Fruit fly (Drosophila melanogaster) whole organism, embryonic: ENCODE measurements around the gene Atg12.

Source experiments
- Asciz ChIP-seq: fragments of 200-800 bp; sonication (Bioruptor generic); optimal IDR thresholded peaks from 2 replicates; lab custom pipeline; 2017; ENCODE audit warnings: missing biosample characterization, mild to moderate bottlenecking, missing genetic modification characterization, missing genetic modification reagents
- Atf-2 ChIP-seq: fragments of 200-800 bp; sonication (Bioruptor generic); optimal IDR thresholded peaks from 2 replicates; lab custom pipeline; 2016; ENCODE audit warnings: missing biosample characterization, missing genetic modification characterization
- CG10147 ChIP-seq: fragments of 200-800 bp; sonication (Bioruptor generic); optimal IDR thresholded peaks from 2 replicates; lab custom pipeline; 2019; ENCODE audit warnings: missing biosample characterization, mild to moderate bottlenecking, missing genetic modification characterization, moderate library complexity
- CG10274 ChIP-seq: fragments of 200-800 bp; sonication (Bioruptor generic); optimal IDR thresholded peaks from 3 replicates; lab custom pipeline; 2017; ENCODE audit warnings: missing biosample characterization, mild to moderate bottlenecking, missing genetic modification characterization
- CG10979 ChIP-seq: fragments of 200-800 bp; sonication (Bioruptor generic); optimal IDR thresholded peaks from 2 replicates; lab custom pipeline; 2018; ENCODE audit warnings: missing biosample characterization, mild to moderate bottlenecking, missing genetic modification characterization, moderate library complexity
- CG11723 ChIP-seq: fragments of 200-800 bp; sonication (Bioruptor generic); optimal IDR thresholded peaks from 2 replicates; lab custom pipeline; 2017; ENCODE audit warnings: missing biosample characterization, mild to moderate bottlenecking, missing genetic modification characterization
- CG12104 ChIP-seq: fragments of 200-800 bp; sonication (Bioruptor generic); optimal IDR thresholded peaks from 3 replicates; lab custom pipeline; 2016; ENCODE audit warnings: missing biosample characterization, missing genetic modification characterization
- CG12219 ChIP-seq: fragments of 200-800 bp; sonication (Bioruptor generic); optimal IDR thresholded peaks from 3 replicates; lab custom pipeline; 2018; ENCODE audit warnings: missing biosample characterization, mild to moderate bottlenecking, missing genetic modification characterization
- CG13296 ChIP-seq: fragments of 200-800 bp; sonication (Bioruptor generic); optimal IDR thresholded peaks from 3 replicates; lab custom pipeline; 2018; ENCODE audit warnings: missing biosample characterization, mild to moderate bottlenecking, missing genetic modification characterization
- CG15479 ChIP-seq: fragments of 200-800 bp; sonication (Bioruptor generic); optimal IDR thresholded peaks from 3 replicates; lab custom pipeline; 2019; ENCODE audit warnings: missing biosample characterization, mild to moderate bottlenecking, missing genetic modification characterization, moderate library complexity
- CG16863 ChIP-seq: fragments of 200-800 bp; sonication (Bioruptor generic); optimal IDR thresholded peaks from 3 replicates; lab custom pipeline; 2016; ENCODE audit warnings: missing biosample characterization, missing genetic modification characterization
- CG17359 ChIP-seq: fragments of 200-800 bp; sonication (Bioruptor generic); optimal IDR thresholded peaks from 3 replicates; lab custom pipeline; 2018; ENCODE audit warnings: missing biosample characterization, mild to moderate bottlenecking, missing genetic modification characterization, moderate library complexity
- CG17361 ChIP-seq: fragments of 200-800 bp; sonication (Bioruptor generic); IDR thresholded peaks from 3 replicates; pipeline ENCODE4 v1.3.6; 2022; ENCODE audit warnings: missing biosample characterization, missing genetic modification characterization
- CG17385 ChIP-seq: fragments of 200-800 bp; sonication (Bioruptor generic); optimal IDR thresholded peaks from 3 replicates; lab custom pipeline; 2018; ENCODE audit warnings: missing biosample characterization, mild to moderate bottlenecking, missing genetic modification characterization
- CG31224 ChIP-seq: fragments of 200-800 bp; sonication (Bioruptor generic); IDR thresholded peaks from 2 replicates; pipeline ENCODE4 v1.3.6; 2022; ENCODE audit warnings: missing biosample characterization, missing genetic modification characterization
- CG33557 ChIP-seq: fragments of 200-800 bp; sonication (Bioruptor generic); optimal IDR thresholded peaks from 2 replicates; lab custom pipeline; 2019; ENCODE audit warnings: missing biosample characterization, mild to moderate bottlenecking, missing genetic modification characterization, moderate library complexity
- CG3407 ChIP-seq: fragments of 200-800 bp; sonication (Bioruptor generic); optimal IDR thresholded peaks from 2 replicates; lab custom pipeline; 2018; ENCODE audit warnings: missing biosample characterization, mild to moderate bottlenecking, missing genetic modification characterization
- CG4282 ChIP-seq: fragments of 200-800 bp; sonication (Bioruptor generic); optimal IDR thresholded peaks from 2 replicates; lab custom pipeline; 2016; ENCODE audit warnings: missing biosample characterization, missing genetic modification characterization
- CG4328 ChIP-seq: fragments of 200-800 bp; sonication (Bioruptor generic); optimal IDR thresholded peaks from 3 replicates; lab custom pipeline; 2017; ENCODE audit warnings: missing biosample characterization, missing genetic modification reagents, missing genetic modification characterization
- CG4404 ChIP-seq: fragments of 200-800 bp; sonication (Bioruptor generic); IDR thresholded peaks from 2 replicates; pipeline ENCODE4 v1.3.6; 2022; ENCODE audit warnings: missing biosample characterization, missing genetic modification characterization
- CG5180 ChIP-seq: fragments of 200-800 bp; sonication (Bioruptor generic); optimal IDR thresholded peaks from 3 replicates; lab custom pipeline; 2017; ENCODE audit warnings: missing biosample characterization, missing genetic modification characterization, mild to moderate bottlenecking, moderate library complexity, missing genetic modification reagents
- CG6689 ChIP-seq: fragments of 200-800 bp; sonication (Bioruptor generic); IDR thresholded peaks from 2 replicates; pipeline ENCODE4 v1.3.6; 2022; ENCODE audit warnings: missing biosample characterization, missing genetic modification characterization
- CG6791 ChIP-seq: fragments of 200-800 bp; sonication (Bioruptor generic); IDR thresholded peaks from 3 replicates; pipeline ENCODE4 v1.3.6; 2022; ENCODE audit warnings: missing biosample characterization, missing genetic modification characterization; ENCODE audit not compliant: partially characterized antibody
- CG7839 ChIP-seq: fragments of 200-800 bp; sonication (Bioruptor generic); optimal IDR thresholded peaks from 3 replicates; lab custom pipeline; 2018; ENCODE audit warnings: missing biosample characterization, mild to moderate bottlenecking, missing genetic modification characterization, moderate library complexity
- CG9817 ChIP-seq: fragments of 200-800 bp; sonication (Bioruptor generic); optimal IDR thresholded peaks from 2 replicates; lab custom pipeline; 2018; ENCODE audit warnings: missing biosample characterization, mild to moderate bottlenecking, missing genetic modification characterization, moderate library complexity
- Dek ChIP-seq: fragments of 200-800 bp; sonication (Bioruptor generic); optimal IDR thresholded peaks from 3 replicates; lab custom pipeline; 2019; ENCODE audit warnings: missing biosample characterization, mild to moderate bottlenecking, missing genetic modification characterization, moderate library complexity
- Ets97D ChIP-seq: fragments of 200-800 bp; sonication (Bioruptor generic); optimal IDR thresholded peaks from 3 replicates; lab custom pipeline; 2016; ENCODE audit warnings: missing biosample characterization, missing genetic modification characterization
- GATAe ChIP-seq: fragments of 200-800 bp; sonication (Bioruptor generic); conservative IDR thresholded peaks from 2 replicates; pipeline ENCODE4 v1.3.6; 2022; ENCODE audit warnings: missing biosample characterization, missing genetic modification characterization
- Nf-YC ChIP-seq: fragments of 200-800 bp; optimal IDR thresholded peaks from 3 replicates; lab custom pipeline; 2019; ENCODE audit warnings: missing biosample characterization, mild to moderate bottlenecking, missing genetic modification characterization, moderate library complexity
- Oli ChIP-seq: fragments of 200-800 bp; sonication (Bioruptor generic); optimal IDR thresholded peaks from 2 replicates; lab custom pipeline; 2018; ENCODE audit warnings: missing biosample characterization, mild to moderate bottlenecking, missing genetic modification characterization, moderate library complexity
- Sry-β ChIP-seq: fragments of 200-800 bp; sonication (Bioruptor generic); optimal IDR thresholded peaks from 2 replicates; lab custom pipeline; 2018; ENCODE audit warnings: missing biosample characterization, mild to moderate bottlenecking, missing genetic modification characterization, moderate library complexity
- Trl ChIP-seq, 3 experiments: fragments of >200 bp in 2 of 3; fragments of 200-800 bp in 1 of 3; sonication (Bioruptor generic) in 1 of 3; optimal IDR thresholded peaks; 2 replicates in 1 of 3; 3 replicates in 2 of 3; lab custom pipeline; 2016 to 2017; ENCODE audit warnings: missing biosample characterization in 1 of 3, missing genetic modification characterization in 1 of 3
- bcd ChIP-seq: fragments of 200-800 bp; sonication (Bioruptor generic); optimal IDR thresholded peaks from 2 replicates; lab custom pipeline; 2017; ENCODE audit warnings: missing biosample characterization, mild to moderate bottlenecking, missing genetic modification characterization
- ci ChIP-seq: fragments of 200-800 bp; sonication (Bioruptor generic); IDR thresholded peaks from 3 replicates; pipeline ENCODE4 v1.3.6; 2022; ENCODE audit warnings: missing biosample characterization, missing genetic modification characterization
- cwo ChIP-seq: fragments of 200-800 bp; sonication (Bioruptor generic); optimal IDR thresholded peaks from 3 replicates; lab custom pipeline; 2017; ENCODE audit warnings: missing biosample characterization, missing genetic modification characterization, mild to moderate bottlenecking, moderate library complexity, missing genetic modification reagents
- esg ChIP-seq: fragments of 200-800 bp; sonication (Bioruptor generic); conservative IDR thresholded peaks from 2 replicates; pipeline ENCODE4 v1.3.6; 2022; ENCODE audit warnings: missing biosample characterization, missing genetic modification characterization
- exex ChIP-seq: fragments of 200-800 bp; sonication (Bioruptor generic); optimal IDR thresholded peaks from 4 replicates; lab custom pipeline; 2018; ENCODE audit warnings: missing biosample characterization, mild to moderate bottlenecking, missing genetic modification characterization, moderate library complexity
- fd3F ChIP-seq: fragments of 200-800 bp; sonication (Bioruptor generic); optimal IDR thresholded peaks from 2 replicates; lab custom pipeline; 2018; ENCODE audit warnings: missing biosample characterization, mild to moderate bottlenecking, missing genetic modification characterization, moderate library complexity
- insv ChIP-seq, 2 experiments: fragments of 200-800 bp; sonication (Bioruptor generic); optimal IDR thresholded peaks; 3 replicates each; lab custom pipeline; 2016 to 2018; ENCODE audit warnings: missing biosample characterization in 2 of 2, missing genetic modification characterization in 2 of 2
- lab ChIP-seq: fragments of 200-800 bp; sonication (Bioruptor generic); optimal IDR thresholded peaks from 3 replicates; lab custom pipeline; 2017; ENCODE audit warnings: missing biosample characterization, missing genetic modification characterization, mild to moderate bottlenecking, moderate library complexity, missing genetic modification reagents
- lbe ChIP-seq: fragments of 200-800 bp; sonication (Bioruptor generic); optimal IDR thresholded peaks from 2 replicates; lab custom pipeline; 2016; ENCODE audit warnings: missing biosample characterization, mild to moderate bottlenecking, missing genetic modification characterization
- mirr ChIP-seq: fragments of 200-800 bp; sonication (Bioruptor generic); optimal IDR thresholded peaks from 3 replicates; lab custom pipeline; 2018; ENCODE audit warnings: missing biosample characterization, mild to moderate bottlenecking, missing genetic modification characterization
- pfk ChIP-seq: fragments of 200-800 bp; sonication (Bioruptor generic); optimal IDR thresholded peaks from 2 replicates; lab custom pipeline; 2018; ENCODE audit warnings: missing biosample characterization, mild to moderate bottlenecking, missing genetic modification characterization, moderate library complexity
- pum ChIP-seq: fragments of 200-800 bp; sonication (Bioruptor generic); optimal IDR thresholded peaks from 2 replicates; lab custom pipeline; 2016; ENCODE audit warnings: missing biosample characterization, missing genetic modification characterization
- sens-2 ChIP-seq: fragments of 200-800 bp; sonication (Bioruptor generic); IDR thresholded peaks from 2 replicates; pipeline ENCODE4 v1.3.6; 2022; ENCODE audit warnings: missing biosample characterization, missing genetic modification characterization
- slbo ChIP-seq: fragments of 200-800 bp; sonication (Bioruptor generic); IDR thresholded peaks from 2 replicates; pipeline ENCODE4 v1.3.6; 2022; ENCODE audit warnings: missing biosample characterization, missing genetic modification characterization
- tio ChIP-seq: fragments of 200-800 bp; sonication (Bioruptor generic); optimal IDR thresholded peaks from 2 replicates; lab custom pipeline; 2017; ENCODE audit warnings: missing biosample characterization, missing genetic modification characterization, inconsistent platforms
- tx ChIP-seq: fragments of 200-800 bp; sonication (Bioruptor generic); optimal IDR thresholded peaks from 2 replicates; lab custom pipeline; 2016; ENCODE audit warnings: missing biosample characterization, missing genetic modification characterization

Gene Atg12

dm6 chr3L:12139232-12139698 is 2.5 kb downstream of the Atg12 start (continued):
- peak; percentile 59 for TF ChIP-seq CG6689 (GFP tag; lab: Robert Waterston, UW)
- no peak for TF ChIP-seq pfk (GFP tag; lab: Kevin White, UChicago)
- TF ChIP-seq CG17359 (tag; lab: Kevin White, UChicago), result peak; percentile 45
- TF ChIP-seq Dek (tag; lab: Kevin White, UChicago), result peak; percentile 50
- TF ChIP-seq CG17361 (GFP tag; lab: Robert Waterston, UW), result peak; percentile 55; the same call in 2 of the 3 replicates
- no peak for TF ChIP-seq insv (GFP tag; optimal IDR thresholded peaks at IDR 0.05; lab: Kevin White, UChicago)
- peak; percentile 11 for TF ChIP-seq CG12104
- TF ChIP-seq CG17385 (GFP tag; lab: Kevin White, UChicago), result peak; percentile 52
- peak; percentile 58 for TF ChIP-seq slbo
- peak; percentile 4 for TF ChIP-seq CG16863 (GFP tag; lab: Kevin White, UChicago)
- no peak for TF ChIP-seq CG10147 (GFP tag; lab: Kevin White, UChicago)
- peak; percentile 49 for TF ChIP-seq pum (GFP tag; lab: Kevin White, UChicago)
- TF ChIP-seq CG31224 (GFP tag; lab: Robert Waterston, UW), result 0 out of 2 replicates have a peak, but pooled peaks have one; percentile 16
- peak; percentile 0 for TF ChIP-seq mirr (GFP tag; lab: Kevin White, UChicago)
- peak; percentile 25 for TF ChIP-seq exex
- peak; percentile 57 for TF ChIP-seq tio (GFP tag; lab: Kevin White, UChicago)
- TF ChIP-seq Trl (optimal IDR thresholded peaks at IDR 0.05; lab: Kevin White, UChicago), result no peak
- TF ChIP-seq Trl (GFP tag; optimal IDR thresholded peaks at IDR 0.05; lab: Kevin White, UChicago), result peak; percentile 62
- TF ChIP-seq CG33557 (GFP tag; lab: Kevin White, UChicago), result peak; percentile 2
- TF ChIP-seq CG11723 (GFP tag; lab: Kevin White, UChicago), result peak; percentile 20
- TF ChIP-seq CG13296 (GFP tag; lab: Kevin White, UChicago), result peak; percentile 67
- 0 out of 3 replicates have a peak, but pooled peaks have one; percentile 24 for TF ChIP-seq CG6791 (GFP tag; lab: Robert Waterston, UW)
- peak; percentile 36; the same call in 1 of the 2 replicates for TF ChIP-seq CG4404 (GFP tag; lab: Robert Waterston, UW)
- TF ChIP-seq CG9817 (tag; lab: Kevin White, UChicago), result peak; percentile 70
- TF ChIP-seq CG15479 (GFP tag; lab: Kevin White, UChicago), result no peak
- TF ChIP-seq Sry-β (GFP tag; lab: Kevin White, UChicago), result no peak
- TF ChIP-seq ci, result 0 out of 3 replicates have a peak, but pooled peaks have one; percentile 42
- peak; percentile 70 for TF ChIP-seq CG7839 (tag; lab: Kevin White, UChicago)
- TF ChIP-seq fd3F (GFP tag; lab: Kevin White, UChicago), result peak; percentile 31
- no peak for TF ChIP-seq CG4282 (GFP tag; lab: Kevin White, UChicago)
- 0 out of 2 replicates have a peak, but pooled peaks have one; percentile 24 for TF ChIP-seq GATAe (GFP tag; lab: Robert Waterston, UW)
- peak; percentile 32 for TF ChIP-seq CG12219
- TF ChIP-seq Ets97D, result no peak
- peak; percentile 15 for TF ChIP-seq CG4328
- TF ChIP-seq esg (GFP tag; lab: Robert Waterston, UW), result peak; percentile 27; the same call in 1 of the 2 replicates
- peak; percentile 70 for TF ChIP-seq lab
- TF ChIP-seq Nf-YC (tag; lab: Kevin White, UChicago), result peak; percentile 31
- TF ChIP-seq cwo (GFP tag; lab: Kevin White, UChicago), result peak; percentile 22
- TF ChIP-seq CG5180 (GFP tag; lab: Kevin White, UChicago), result peak; percentile 20
- TF ChIP-seq lbe (GFP tag; lab: Kevin White, UChicago), result peak; percentile 10
- peak; percentile 57 for TF ChIP-seq Oli (tag; lab: Kevin White, UChicago)
- no peak for TF ChIP-seq sens-2 (GFP tag; lab: Robert Waterston, UW)
- peak; percentile 34 for TF ChIP-seq CG10274 (GFP tag; lab: Kevin White, UChicago)
- peak; percentile 41 for TF ChIP-seq CG10979 (tag; lab: Kevin White, UChicago)
- TF ChIP-seq Asciz (GFP tag; lab: Kevin White, UChicago), result peak; percentile 19
- TF ChIP-seq CG3407 (GFP tag; lab: Kevin White, UChicago), result peak; percentile 31
- TF ChIP-seq bcd, result peak; percentile 47
- peak; percentile 56 for TF ChIP-seq Atf-2 (GFP tag; lab: Kevin White, UChicago)
- TF ChIP-seq tx, result peak; percentile 28
